Worm (Caenorhabditis elegans): ENCODE results near the gene mrps-10.

Gene mrps-10

DNA sequence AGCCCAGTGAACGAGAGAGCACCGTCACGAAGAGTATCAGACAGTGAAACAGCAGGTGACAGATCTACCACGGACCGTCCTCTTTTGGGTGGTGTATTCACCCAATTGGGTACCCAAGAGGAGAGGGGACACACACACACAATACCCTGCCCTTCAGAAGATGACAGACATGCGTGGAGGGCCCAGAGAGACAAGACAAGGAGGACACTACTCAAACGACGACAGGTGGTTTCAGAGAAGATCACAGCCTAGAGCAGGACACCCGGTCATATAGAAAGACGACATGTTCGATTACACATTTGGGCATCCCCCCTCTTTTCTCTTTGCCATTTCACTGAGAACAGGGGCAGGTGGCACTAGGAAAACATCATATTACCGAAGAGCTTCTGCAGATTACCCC, 32.1 kb upstream of the mrps-10 start:
- TF ChIP-seq cnd-1 (tag; optimal IDR thresholded peaks at IDR 0.05) (peak; percentile 71), lin-32 (GFP tag; optimal IDR thresholded peaks at IDR 0.05) (peak; percentile 88), nhr-2 (tag; optimal IDR thresholded peaks at IDR 0.05) (peak; percentile 99), hlh-1 (tag; optimal IDR thresholded peaks at IDR 0.05) (peak; percentile 48), sptf-1 (tag; optimal IDR thresholded peaks at IDR 0.05) (peak; percentile 23), tbx-8 (GFP tag; optimal IDR thresholded peaks at IDR 0.05) (no peak), unc-62 (GFP tag; optimal IDR thresholded peaks at IDR 0.05) (peak; percentile 37), bed-3 (GFP tag; optimal IDR thresholded peaks at IDR 0.05) (no peak), unc-120 (tag; optimal IDR thresholded peaks at IDR 0.05; ENCODE audit: poor library complexity, severe bottlenecking) (peak; percentile 0), elt-1 (tag; optimal IDR thresholded peaks at IDR 0.05; ENCODE audit: borderline replicate concordance, insufficient read depth) (no peak), mep-1 (tag; optimal IDR thresholded peaks at IDR 0.05) (peak; percentile 59)

DNA sequence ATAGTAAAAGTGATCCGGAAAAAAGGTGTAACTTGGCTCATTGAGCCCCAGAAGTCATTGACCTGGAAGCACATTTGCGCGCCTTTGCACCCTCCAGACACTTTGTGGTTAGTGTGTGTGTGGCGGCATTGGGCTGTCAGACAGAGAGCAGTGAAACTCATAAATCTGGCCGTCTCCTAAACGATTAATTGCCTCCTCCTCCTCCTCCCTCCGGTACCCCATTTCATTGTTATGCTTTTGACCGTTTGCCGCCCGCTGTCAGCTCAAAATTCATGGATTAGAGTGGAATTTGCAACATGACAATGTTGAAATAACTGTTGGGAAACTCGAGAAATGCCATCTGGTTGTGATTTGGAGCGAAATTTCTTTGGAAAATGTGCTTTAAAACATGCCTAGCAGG, 22.3 kb upstream of the mrps-10 start:
- TF ChIP-seq mls-2 (tag; optimal IDR thresholded peaks at IDR 0.05) (no peak), drap-1 (GFP tag; optimal IDR thresholded peaks at IDR 0.05) (no peak), unc-120 (tag; optimal IDR thresholded peaks at IDR 0.05; ENCODE audit: poor library complexity, severe bottlenecking) (no peak), hlh-1 (tag; optimal IDR thresholded peaks at IDR 0.05) (no peak), ceh-39 (tag; optimal IDR thresholded peaks at IDR 0.05) (no peak), pha-4 (tag; optimal IDR thresholded peaks at IDR 0.05) (no peak), ces-1 (GFP tag; optimal IDR thresholded peaks at IDR 0.05) (no peak), unc-62 (GFP tag; optimal IDR thresholded peaks at IDR 0.05) (peak; percentile 65)

DNA sequence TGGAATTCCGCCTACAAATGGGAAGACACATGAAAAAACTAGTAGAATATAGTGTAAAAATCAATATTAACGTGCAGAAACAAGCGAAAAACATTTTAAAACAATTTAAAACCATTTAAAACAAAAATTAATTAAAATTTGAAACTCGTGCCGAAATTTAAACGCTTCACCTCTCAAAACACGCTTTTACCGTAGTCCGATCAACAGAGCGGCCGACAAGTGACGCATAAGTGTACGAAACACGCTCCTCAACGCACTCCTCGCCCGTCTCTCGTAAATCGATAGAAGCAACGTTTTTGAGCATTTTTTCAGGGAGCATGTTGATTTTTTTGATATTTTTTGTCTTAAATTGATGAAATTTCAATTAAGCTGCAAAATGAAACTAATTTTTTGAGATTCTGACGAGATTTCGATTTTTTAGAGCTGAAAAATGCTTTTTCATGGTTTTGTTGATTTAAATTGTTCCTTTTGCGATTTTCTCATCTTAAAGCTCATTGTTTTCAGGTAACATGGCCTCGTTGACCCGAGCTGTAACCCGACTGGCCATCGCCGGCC, 21.3 kb upstream of the mrps-10 start, which contains the start of gene cox-5A:
Gene cox-5A (plus strand): TSS at position 505 of the 555 bp plus-strand sequence.
- TF ChIP-seq sptf-1 (tag; optimal IDR thresholded peaks at IDR 0.05) (peak; percentile 90), mep-1 (tag; optimal IDR thresholded peaks at IDR 0.05) (peak; percentile 98), blmp-1 (tag; optimal IDR thresholded peaks at IDR 0.05) (no peak), unc-39 (tag; optimal IDR thresholded peaks at IDR 0.05) (no peak), elt-1 (tag; optimal IDR thresholded peaks at IDR 0.05; ENCODE audit: borderline replicate concordance, insufficient read depth) (no peak), lin-13 (tag; optimal IDR thresholded peaks at IDR 0.05) (peak; percentile 99), ham-2 (GFP tag; optimal IDR thresholded peaks at IDR 0.05) (peak; percentile 59), zip-8 (tag; optimal IDR thresholded peaks at IDR 0.05) (no peak), ceh-39 (tag; optimal IDR thresholded peaks at IDR 0.05) (peak; percentile 98), mab-5 (tag; optimal IDR thresholded peaks at IDR 0.05) (peak; percentile 80), lin-32 (GFP tag; optimal IDR thresholded peaks at IDR 0.05) (no peak), nhr-237 (tag; optimal IDR thresholded peaks at IDR 0.05) (peak; percentile 97), hlh-1 (tag; optimal IDR thresholded peaks at IDR 0.05) (peak; percentile 81), drap-1 (GFP tag; optimal IDR thresholded peaks at IDR 0.05) (peak; percentile 73), unc-62 (GFP tag; optimal IDR thresholded peaks at IDR 0.05) (peak; percentile 83), sem-2 (GFP tag; optimal IDR thresholded peaks at IDR 0.05) (no peak), pha-4 (tag; optimal IDR thresholded peaks at IDR 0.05) (peak; percentile 98), nhr-12 (tag; optimal IDR thresholded peaks at IDR 0.05) (no peak), nhr-28 (tag; optimal IDR thresholded peaks at IDR 0.05) (no peak), M03D4.4 (tag; optimal IDR thresholded peaks at IDR 0.05) (peak; percentile 75), lsy-2 (tag; optimal IDR thresholded peaks at IDR 0.05) (peak; percentile 100), unc-120 (tag; optimal IDR thresholded peaks at IDR 0.05; ENCODE audit: poor library complexity, severe bottlenecking) (peak; percentile 40), elt-3 (tag; optimal IDR thresholded peaks at IDR 0.05) (peak; percentile 67), snpc-4 (tag; optimal IDR thresholded peaks at IDR 0.05) (no peak), ceh-43 (GFP tag; optimal IDR thresholded peaks at IDR 0.05) (peak; percentile 76), nhr-76 (tag; optimal IDR thresholded peaks at IDR 0.05) (peak; percentile 9), ceh-83 (GFP tag; optimal IDR thresholded peaks at IDR 0.05) (peak; percentile 76), nhr-2 (tag; optimal IDR thresholded peaks at IDR 0.05) (peak; percentile 40), tbx-8 (GFP tag; optimal IDR thresholded peaks at IDR 0.05) (no peak), ces-1 (GFP tag; optimal IDR thresholded peaks at IDR 0.05) (peak; percentile 96), mls-2 (tag; optimal IDR thresholded peaks at IDR 0.05) (peak; percentile 89), cnd-1 (tag; optimal IDR thresholded peaks at IDR 0.05) (peak; percentile 65), bed-3 (GFP tag; optimal IDR thresholded peaks at IDR 0.05) (no peak), ztf-11 (tag; optimal IDR thresholded peaks at IDR 0.05) (peak; percentile 78), flh-1 (GFP tag; optimal IDR thresholded peaks at IDR 0.05) (no peak)
